Fruit fly (Drosophila melanogaster): ENCODE data around the gene CG6923.

Gene CG6923

dm6 chr3R:11749297-11750293, at the start of gene CG6923:
Gene CG6923, minus strand, starts transcription at chr3R:11750029.
- TF ChIP-seq Hr83 (GFP tag; optimal IDR thresholded peaks at IDR 0.05; ENCODE audit: poor library complexity, severe bottlenecking) (peak; percentile 2), Myc (optimal IDR thresholded peaks at IDR 0.05) (peak; percentile 24), pan (optimal IDR thresholded peaks at IDR 0.05) (no peak), foxo (GFP tag; optimal IDR thresholded peaks at IDR 0.05) (peak in 1 of 2 experiments; percentile 3), Rel (GFP tag; optimal IDR thresholded peaks at IDR 0.05) (no peak), Rel (tag; optimal IDR thresholded peaks at IDR 0.05) (peak; percentile 73)

- TF ChIP-seq GATAd (GFP tag; optimal IDR thresholded peaks at IDR 0.05) (no peak), jim (GFP tag; optimal IDR thresholded peaks at IDR 0.05) (no peak), CG9705 (GFP tag; optimal IDR thresholded peaks at IDR 0.05) (no peak), Hr78 (GFP tag; optimal IDR thresholded peaks at IDR 0.05) (no peak), Mio (GFP tag; optimal IDR thresholded peaks at IDR 0.05) (no peak), dmrt93B (GFP tag; optimal IDR thresholded peaks at IDR 0.05) (no peak), Jra (GFP tag; optimal IDR thresholded peaks at IDR 0.05) (no peak), foxo (GFP tag; optimal IDR thresholded peaks at IDR 0.05) (no peak), br (GFP tag; optimal IDR thresholded peaks at IDR 0.05) (peak; percentile 59), Hr83 (GFP tag; optimal IDR thresholded peaks at IDR 0.05; ENCODE audit: poor library complexity, severe bottlenecking) (peak; percentile 61), HLH106 (tag; optimal IDR thresholded peaks at IDR 0.05) (no peak), rgr (GFP tag; optimal IDR thresholded peaks at IDR 0.05) (no peak)
These were observed 47.0 kb upstream of the CG6923 start, which contains the start of gene Sbf for dm6 chr3R:11796780-11797179. Gene Sbf, minus strand, starts transcription at chr3R:11796948.

dm6 chr3R:11786695-11787226, 36.9 kb upstream of the CG6923 start, which contains the start of the genes prd1 and HisCl1:
Gene prd1, minus strand, starts transcription at chr3R:11787014.
Gene HisCl1, plus strand, starts transcription at chr3R:11787176.
- TF ChIP-seq Jra (GFP tag; optimal IDR thresholded peaks at IDR 0.05) (no peak), CG32264 (GFP tag; optimal IDR thresholded peaks at IDR 0.05) (no peak), br (GFP tag; optimal IDR thresholded peaks at IDR 0.05) (no peak), sv (GFP tag; optimal IDR thresholded peaks at IDR 0.05) (peak; percentile 41), dsf (GFP tag; optimal IDR thresholded peaks at IDR 0.05; ENCODE audit: borderline replicate concordance) (no peak), OdsH (GFP tag; optimal IDR thresholded peaks at IDR 0.05) (peak; percentile 41), psq (GFP tag; optimal IDR thresholded peaks at IDR 0.05) (peak; percentile 37), CG9705 (GFP tag; optimal IDR thresholded peaks at IDR 0.05) (peak; percentile 65), jim (GFP tag; optimal IDR thresholded peaks at IDR 0.05) (no peak), HLH106 (tag; optimal IDR thresholded peaks at IDR 0.05) (peak; percentile 74), sage (GFP tag; optimal IDR thresholded peaks at IDR 0.05) (no peak), ey (GFP tag; optimal IDR thresholded peaks at IDR 0.05) (no peak), Hnf4 (GFP tag; optimal IDR thresholded peaks at IDR 0.05) (no peak), Rel (GFP tag; optimal IDR thresholded peaks at IDR 0.05) (no peak), Rel (tag; optimal IDR thresholded peaks at IDR 0.05) (peak; percentile 70)

- TF ChIP-seq usp (GFP tag; optimal IDR thresholded peaks at IDR 0.05) (no peak), Dif (GFP tag; optimal IDR thresholded peaks at IDR 0.05; ENCODE audit: partially characterized antibody) (peak; percentile 56), Mio (GFP tag; optimal IDR thresholded peaks at IDR 0.05) (no peak), ey (GFP tag; optimal IDR thresholded peaks at IDR 0.05) (peak; percentile 84), Hr83 (GFP tag; optimal IDR thresholded peaks at IDR 0.05; ENCODE audit: poor library complexity, severe bottlenecking) (peak; percentile 61), Myc (optimal IDR thresholded peaks at IDR 0.05) (peak; percentile 7), sage (GFP tag; optimal IDR thresholded peaks at IDR 0.05) (peak; percentile 91), N (GFP tag; optimal IDR thresholded peaks at IDR 0.05) (no peak), CG32264 (GFP tag; optimal IDR thresholded peaks at IDR 0.05) (peak; percentile 25), Dfd (GFP tag; optimal IDR thresholded peaks at IDR 0.05) (no peak), fru (GFP tag; optimal IDR thresholded peaks at IDR 0.05) (peak; percentile 90), woc (GFP tag; optimal IDR thresholded peaks at IDR 0.05) (peak; percentile 71), OdsH (GFP tag; optimal IDR thresholded peaks at IDR 0.05) (peak; percentile 94), Sp1 (GFP tag; optimal IDR thresholded peaks at IDR 0.05) (peak; percentile 96), CG9705 (GFP tag; optimal IDR thresholded peaks at IDR 0.05) (peak; percentile 74), CrebA (GFP tag; optimal IDR thresholded peaks at IDR 0.05; ENCODE audit: borderline replicate concordance) (no peak), GATAd (GFP tag; optimal IDR thresholded peaks at IDR 0.05) (no peak), jim (GFP tag; optimal IDR thresholded peaks at IDR 0.05) (peak; percentile 31), HLH106 (tag; optimal IDR thresholded peaks at IDR 0.05) (peak; percentile 95), foxo (GFP tag; optimal IDR thresholded peaks at IDR 0.05) (peak in 1 of 2 experiments; percentile 96), h (GFP tag; optimal IDR thresholded peaks at IDR 0.05) (peak; percentile 91), br (GFP tag; optimal IDR thresholded peaks at IDR 0.05) (peak; percentile 82), sv (GFP tag; optimal IDR thresholded peaks at IDR 0.05) (peak; percentile 73), Rel (GFP tag; optimal IDR thresholded peaks at IDR 0.05) (peak; percentile 81), Rel (tag; optimal IDR thresholded peaks at IDR 0.05) (peak; percentile 42), pan (optimal IDR thresholded peaks at IDR 0.05) (no peak), Vsx2 (GFP tag; optimal IDR thresholded peaks at IDR 0.05; ENCODE audit: partially characterized antibody) (no peak), psq (GFP tag; optimal IDR thresholded peaks at IDR 0.05) (peak; percentile 96), rgr (GFP tag; optimal IDR thresholded peaks at IDR 0.05) (peak; percentile 94), Hnf4 (GFP tag; optimal IDR thresholded peaks at IDR 0.05) (peak; percentile 80), tai (GFP tag; optimal IDR thresholded peaks at IDR 0.05) (no peak), dmrt93B (GFP tag; optimal IDR thresholded peaks at IDR 0.05) (peak; percentile 95), dl (GFP tag; optimal IDR thresholded peaks at IDR 0.05; ENCODE audit: insufficient read depth in 1 of 2, partially characterized antibody in 2 of 2) (peak; percentile 55 to 59)
These were observed 30.4 kb upstream of the CG6923 start for dm6 chr3R:11780181-11780688.
